Worm (Caenorhabditis elegans) whole organism, L2 larva: ENCODE measurements around the gene srh-154.
"Not testable (repeated sequence)": the region's sequence is repeated elsewhere in the genome, so short reads cannot be mapped to it uniquely, and the experiment has no call there.

Experiments used
- C34F6.9 ChIP-seq: fragments of 150-350 bp; optimal IDR thresholded peaks from 2 replicates; lab custom pipeline; 2014; ENCODE audit warnings: missing biosample characterization, missing genetic modification characterization
- F13H6.1 ChIP-seq: sonication (generic microtip); optimal IDR thresholded peaks from 2 replicates; lab custom pipeline; 2016; ENCODE audit warnings: missing genetic modification characterization, missing compliant biosample characterization
- Y55F3AM.14 ChIP-seq: fragments of 200-800 bp; sonication (Bioruptor generic); optimal IDR thresholded peaks from 2 replicates; lab custom pipeline; 2018; ENCODE audit warnings: mild to moderate bottlenecking, missing genetic modification characterization, missing compliant biosample characterization
- ZK546.5 ChIP-seq: sonication (generic microtip); optimal IDR thresholded peaks from 2 replicates; lab custom pipeline; 2017; ENCODE audit warnings: missing biosample characterization, missing genetic modification characterization
- aly-2 ChIP-seq: fragments of 150-350 bp; optimal IDR thresholded peaks from 2 replicates; lab custom pipeline; 2014; ENCODE audit warnings: missing biosample characterization, missing genetic modification characterization
- ama-1 ChIP-seq: fragments of 150-350 bp; optimal IDR thresholded peaks from 2 replicates; lab custom pipeline; 2018; ENCODE audit warnings: inconsistent platforms
- ceh-16 ChIP-seq: fragments of 150-350 bp; optimal IDR thresholded peaks from 2 replicates; lab custom pipeline; 2014; ENCODE audit warnings: missing biosample characterization, missing genetic modification characterization
- ceh-82 ChIP-seq: fragments of 150-350 bp; optimal IDR thresholded peaks from 2 replicates; lab custom pipeline; 2014; ENCODE audit warnings: missing biosample characterization, missing genetic modification characterization
- crh-2 ChIP-seq: sonication (generic microtip); optimal IDR thresholded peaks from 2 replicates; lab custom pipeline; 2017; ENCODE audit warnings: missing biosample characterization, missing genetic modification characterization
- dmd-4 ChIP-seq: sonication (generic microtip); optimal IDR thresholded peaks from 2 replicates; lab custom pipeline; 2017; ENCODE audit warnings: missing biosample characterization, missing genetic modification characterization
- elt-1 ChIP-seq: fragments of 150-350 bp; optimal IDR thresholded peaks from 2 replicates; lab custom pipeline; 2014; ENCODE audit warnings: missing biosample characterization, missing genetic modification characterization
- fos-1 ChIP-seq: fragments of 150-350 bp; optimal IDR thresholded peaks from 2 replicates; lab custom pipeline; 2014; ENCODE audit warnings: missing biosample characterization, missing genetic modification characterization
- gmeb-1 ChIP-seq: fragments of 150-350 bp; optimal IDR thresholded peaks from 2 replicates; lab custom pipeline; 2014; ENCODE audit warnings: missing biosample characterization, missing genetic modification characterization
- lin-11 ChIP-seq: fragments of 150-350 bp; sonication (generic microtip); optimal IDR thresholded peaks from 2 replicates; lab custom pipeline; 2014; ENCODE audit warnings: missing biosample characterization, missing genetic modification characterization, inconsistent platforms, mixed read lengths
- lin-13 ChIP-seq: fragments of 150-350 bp; optimal IDR thresholded peaks from 2 replicates; lab custom pipeline; 2014; ENCODE audit warnings: missing biosample characterization, missing genetic modification reagents, missing genetic modification characterization
- lin-39 ChIP-seq: fragments of 150-350 bp; optimal IDR thresholded peaks from 2 replicates; lab custom pipeline; 2014; ENCODE audit warnings: missing biosample characterization, missing genetic modification reagents, missing genetic modification characterization
- lsy-2 ChIP-seq, 2 experiments: fragments of 150-350 bp in 1 of 2; sonication (generic microtip) in 1 of 2; optimal IDR thresholded peaks; 2 replicates each; lab custom pipeline; 2014 to 2017; ENCODE audit warnings: missing biosample characterization in 2 of 2, missing genetic modification characterization in 2 of 2
- mab-5 ChIP-seq: fragments of 150-350 bp; optimal IDR thresholded peaks from 2 replicates; lab custom pipeline; 2014; ENCODE audit warnings: missing biosample characterization, missing genetic modification characterization
- mbf-1 ChIP-seq: sonication (generic microtip); optimal IDR thresholded peaks from 2 replicates; lab custom pipeline; 2017; ENCODE audit warnings: missing biosample characterization, missing genetic modification characterization
- mdl-1 ChIP-seq, 2 experiments: fragments of 150-350 bp in 1 of 2; sonication (generic microtip) in 1 of 2; optimal IDR thresholded peaks; 2 replicates each; lab custom pipeline; 2017; ENCODE audit warnings: missing biosample characterization in 2 of 2, missing genetic modification characterization in 2 of 2
- nhr-10 ChIP-seq: sonication (generic microtip); optimal IDR thresholded peaks from 2 replicates; lab custom pipeline; 2017; ENCODE audit warnings: missing biosample characterization, missing genetic modification characterization
- nhr-12 ChIP-seq: fragments of 150-350 bp; optimal IDR thresholded peaks from 2 replicates; lab custom pipeline; 2014; ENCODE audit warnings: missing biosample characterization, missing genetic modification characterization
- nhr-129 ChIP-seq: fragments of 150-350 bp; optimal IDR thresholded peaks from 2 replicates; lab custom pipeline; 2014; ENCODE audit warnings: missing biosample characterization, missing genetic modification characterization
- nhr-21 ChIP-seq: fragments of 150-350 bp; optimal IDR thresholded peaks from 2 replicates; lab custom pipeline; 2014; ENCODE audit warnings: missing biosample characterization, missing genetic modification characterization
- nhr-237 ChIP-seq: fragments of 150-350 bp; optimal IDR thresholded peaks from 2 replicates; lab custom pipeline; 2014; ENCODE audit warnings: missing biosample characterization, missing genetic modification characterization
- nhr-25 ChIP-seq: fragments of 150-350 bp; sonication (generic microtip); optimal IDR thresholded peaks from 3 replicates; lab custom pipeline; 2014; ENCODE audit warnings: missing biosample characterization, missing genetic modification characterization
- nhr-6 ChIP-seq: fragments of 150-350 bp; optimal IDR thresholded peaks from 2 replicates; lab custom pipeline; 2014; ENCODE audit warnings: missing biosample characterization, missing genetic modification characterization
- nhr-77 ChIP-seq: fragments of 150-350 bp; optimal IDR thresholded peaks from 2 replicates; lab custom pipeline; 2014; ENCODE audit warnings: missing biosample characterization, missing genetic modification characterization
- peb-1 ChIP-seq: fragments of 150-350 bp; optimal IDR thresholded peaks from 2 replicates; lab custom pipeline; 2014; ENCODE audit warnings: missing biosample characterization, missing genetic modification characterization
- sem-4 ChIP-seq: fragments of 150-350 bp; optimal IDR thresholded peaks from 2 replicates; lab custom pipeline; 2014; ENCODE audit warnings: missing biosample characterization, missing genetic modification reagents, missing genetic modification characterization
- skn-1 ChIP-seq: sonication (generic microtip); optimal IDR thresholded peaks from 2 replicates; lab custom pipeline; 2017; ENCODE audit warnings: missing biosample characterization, missing genetic modification characterization
- sma-3 ChIP-seq: sonication (generic microtip); optimal IDR thresholded peaks from 2 replicates; lab custom pipeline; 2016; ENCODE audit warnings: missing genetic modification reagents, missing genetic modification characterization, missing compliant biosample characterization
- sma-9 ChIP-seq, 2 experiments: fragments of 150-350 bp in 1 of 2; sonication (generic microtip) in 1 of 2; optimal IDR thresholded peaks; 2 replicates each; lab custom pipeline; 2014 to 2016; ENCODE audit warnings: missing genetic modification characterization in 2 of 2, mild to moderate bottlenecking in 1 of 2, missing biosample characterization in 1 of 2, missing compliant biosample characterization in 1 of 2, missing genetic modification reagents in 1 of 2, moderate library complexity in 1 of 2
- unc-39 ChIP-seq: fragments of 150-350 bp; optimal IDR thresholded peaks from 2 replicates; lab custom pipeline; 2014; ENCODE audit warnings: missing biosample characterization, missing genetic modification characterization
- unc-55 ChIP-seq: fragments of 150-350 bp; sonication (generic microtip); optimal IDR thresholded peaks from 3 replicates; lab custom pipeline; 2014; ENCODE audit warnings: missing biosample characterization, missing genetic modification reagents, missing genetic modification characterization
- unc-62 ChIP-seq: fragments of 150-350 bp; optimal IDR thresholded peaks from 2 replicates; lab custom pipeline; 2014; ENCODE audit warnings: missing biosample characterization, missing genetic modification reagents, missing genetic modification characterization
- zag-1 ChIP-seq: fragments of 150-350 bp; optimal IDR thresholded peaks from 2 replicates; lab custom pipeline; 2014; ENCODE audit warnings: missing biosample characterization, missing genetic modification characterization
- ztf-1 ChIP-seq: fragments of 200-800 bp; sonication (Bioruptor generic); conservative IDR thresholded peaks from 2 replicates; pipeline ENCODE4 v1.3.6; 2022; ENCODE audit warnings: missing genetic modification characterization, missing compliant biosample characterization
- ztf-11 ChIP-seq: sonication (generic microtip); optimal IDR thresholded peaks from 2 replicates; lab custom pipeline; 2017; ENCODE audit warnings: missing biosample characterization, missing genetic modification characterization

srh-154 gene

DNA sequence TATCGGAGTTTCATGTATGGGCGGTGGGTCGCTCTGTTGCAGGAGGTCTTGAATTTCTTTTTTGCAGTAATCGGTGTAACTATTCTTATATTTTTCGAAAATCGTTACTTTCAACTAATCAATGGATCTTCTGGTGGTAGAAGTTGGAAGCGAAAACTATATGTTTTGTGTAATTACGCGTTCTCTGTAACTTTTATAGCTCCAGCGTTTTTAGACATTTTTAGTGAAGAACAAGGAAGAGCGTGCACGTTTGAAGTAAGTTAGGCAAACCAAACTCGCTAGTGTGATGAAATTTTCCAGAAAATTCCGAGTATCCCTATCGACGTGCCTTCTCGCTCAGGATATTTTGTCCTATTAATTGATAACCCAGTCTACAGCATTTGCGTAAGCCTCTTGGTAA is at the start of gene srh-154:
TSS of gene srh-154 (plus strand) at position 301 of the 400 bp plus-strand sequence.
- TF ChIP-seq crh-2 (tag; lab: Kevin White, UChicago) (no peak), lsy-2 (tag; optimal IDR thresholded peaks at IDR 0.05; lab: Kevin White, UChicago) (no peak), nhr-21 (tag; lab: Kevin White, UChicago) (no peak), nhr-12 (no peak), unc-39 (tag; lab: Kevin White, UChicago) (no peak), lin-11 (tag; lab: Kevin White, UChicago) (no peak), zag-1 (no peak), ztf-1 (GFP tag; lab: Robert Waterston, UW) (no peak), skn-1 (tag; lab: Kevin White, UChicago) (no peak), mab-5 (no peak), C34F6.9 (no peak), unc-55 (GFP tag; lab: Kevin White, UChicago) (no peak), nhr-6 (tag; lab: Kevin White, UChicago) (no peak), sma-9 (GFP tag; optimal IDR thresholded peaks at IDR 0.05; lab: Kevin White, UChicago) (no peak), sma-9 (tag; optimal IDR thresholded peaks at IDR 0.05; lab: Kevin White, UChicago) (no peak), unc-62 (no peak), aly-2 (tag; lab: Kevin White, UChicago) (no peak), nhr-77 (tag; lab: Kevin White, UChicago) (no peak), lin-13 (GFP tag; lab: Kevin White, UChicago) (no peak), nhr-237 (no peak), nhr-25 (tag; lab: Kevin White, UChicago) (no peak)

DNA sequence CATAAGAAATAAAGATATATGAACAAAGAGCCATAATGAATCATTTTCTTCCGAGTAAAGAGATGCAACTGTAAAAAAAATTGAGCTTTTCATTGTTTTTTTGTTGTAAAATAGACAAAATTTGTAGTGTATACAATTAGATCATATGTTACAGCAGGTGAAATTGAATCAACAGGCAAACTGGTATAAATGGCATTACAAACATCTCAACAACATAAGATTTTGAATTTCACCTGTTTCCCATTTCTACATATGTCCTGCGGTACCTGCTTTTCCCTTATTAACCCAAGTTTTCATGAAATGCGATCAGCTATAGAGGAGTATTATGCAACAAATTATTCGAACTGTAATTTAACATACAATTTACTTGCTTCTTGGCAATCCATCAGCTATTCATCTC is 44.1 kb upstream of the srh-154 start, which contains the start of gene srh-120:
TSS of gene srh-120 (plus strand) at position 301 of the 400 bp plus-strand sequence.
- TF ChIP-seq mbf-1 (tag; lab: Kevin White, UChicago) (no peak), ceh-16 (tag; lab: Kevin White, UChicago) (no peak), fos-1 (tag; lab: Kevin White, UChicago) (no peak), sem-4 (tag; lab: Kevin White, UChicago) (no peak), crh-2 (tag; lab: Kevin White, UChicago) (no peak), unc-55 (GFP tag; lab: Kevin White, UChicago) (no peak)

ce11 chrV:17409955-17410354 is 29.6 kb upstream of the srh-154 start, which contains the start of gene srh-132:
srh-132 (plus strand) TSS chrV:17410255.
- not testable (repeated sequence) for TF ChIP-seq skn-1 (tag; lab: Kevin White, UChicago); unc-62; C34F6.9

DNA sequence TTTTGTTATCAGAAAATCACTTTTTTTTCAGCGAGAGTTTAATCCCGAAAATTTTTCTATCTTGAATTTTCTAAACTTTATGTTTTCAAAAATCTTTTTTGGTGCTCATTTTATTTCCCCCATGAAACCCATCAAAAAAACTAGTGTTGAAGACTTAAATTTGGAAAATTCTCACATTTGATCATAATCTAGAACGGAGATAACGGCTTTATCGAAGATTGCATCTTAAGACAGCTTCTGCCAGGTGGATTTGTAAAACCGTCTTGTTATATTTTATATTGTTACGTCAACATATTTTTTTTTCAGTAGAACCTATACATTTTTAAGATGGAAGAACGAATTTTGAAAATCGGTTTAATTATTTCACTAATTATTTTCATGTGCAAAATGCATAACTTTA is 24.6 kb upstream of the srh-154 start, which contains the start of gene T27C5.12:
TSS of gene T27C5.12 (plus strand) at position 301 of the 400 bp plus-strand sequence.
- no peak for TF ChIP-seq nhr-77 (tag; lab: Kevin White, UChicago)
- TF ChIP-seq aly-2 (tag; lab: Kevin White, UChicago) = no peak
- no peak for TF ChIP-seq crh-2 (tag; lab: Kevin White, UChicago)
- TF ChIP-seq nhr-129 (tag; lab: Kevin White, UChicago) = no peak
- no peak for TF ChIP-seq ZK546.5 (tag; lab: Kevin White, UChicago)

ce11 chrV:17416833-17417232 is 22.7 kb upstream of the srh-154 start, which contains the start of gene clc-21:
clc-21 (plus strand) TSS chrV:17417133.
- TF ChIP-seq fos-1 (tag; lab: Kevin White, UChicago) = peak; percentile 35
- TF ChIP-seq lin-39 (tag; lab: Kevin White, UChicago) = no peak
- TF ChIP-seq, all 48 proteins: peak for 1

- no peak for TF ChIP-seq peb-1 (tag; lab: Kevin White, UChicago)
Observed at ce11 chrV:17429262-17429661, 10.2 kb upstream of the srh-154 start.

- TF ChIP-seq sma-3 (no peak), nhr-21 (tag; lab: Kevin White, UChicago) (no peak), ztf-11 (tag; lab: Kevin White, UChicago) (no peak), mdl-1 (tag; optimal IDR thresholded peaks at IDR 0.05; lab: Kevin White, UChicago) (no peak), F13H6.1 (tag; lab: Kevin White, UChicago) (no peak), nhr-10 (no peak), elt-1 (tag; lab: Kevin White, UChicago) (no peak), crh-2 (tag; lab: Kevin White, UChicago) (no peak), mbf-1 (tag; lab: Kevin White, UChicago) (no peak), C34F6.9 (no peak), lin-39 (tag; lab: Kevin White, UChicago) (no peak), ama-1 (no peak), dmd-4 (tag; lab: Kevin White, UChicago) (no peak), gmeb-1 (no peak), mab-5 (no peak), ceh-82 (no peak), aly-2 (tag; lab: Kevin White, UChicago) (no peak), unc-39 (tag; lab: Kevin White, UChicago) (no peak), Y55F3AM.14 (GFP tag; lab: Kevin White, UChicago) (no peak)
Observed at ce11 chrV:17430066-17430465, 9.4 kb upstream of the srh-154 start, which contains the start of gene T27C5.10. T27C5.10 (minus strand) TSS chrV:17430166.
